Fruit fly (Drosophila melanogaster) whole organism, prepupa: Measurements from ENCODE around the gene Acbp1.

Source experiments
- Blimp-1 ChIP-seq: fragments of 200-800 bp; sonication (Bioruptor generic); optimal IDR thresholded peaks from 3 replicates; lab custom pipeline; 2017; ENCODE audit warnings: missing biosample characterization, missing genetic modification characterization, mild to moderate bottlenecking, moderate library complexity, missing genetic modification reagents
- CG10631 ChIP-seq: fragments of 200-800 bp; sonication (Bioruptor generic); optimal IDR thresholded peaks from 2 replicates; lab custom pipeline; 2016; ENCODE audit warnings: missing biosample characterization, missing genetic modification characterization
- CG11294 ChIP-seq: fragments of 200-800 bp; sonication (Bioruptor generic); IDR thresholded peaks from 2 replicates; pipeline ENCODE4 v1.3.6; 2022; ENCODE audit warnings: missing biosample characterization, missing genetic modification characterization
- CG11762 ChIP-seq: fragments of 200-800 bp; sonication (Bioruptor generic); optimal IDR thresholded peaks from 3 replicates; lab custom pipeline; 2016; ENCODE audit warnings: missing biosample characterization, missing genetic modification characterization; ENCODE audit not compliant: insufficient read depth
- CG11902 ChIP-seq: fragments of 200-800 bp; sonication (Bioruptor generic); optimal IDR thresholded peaks from 3 replicates; lab custom pipeline; 2016; ENCODE audit warnings: missing biosample characterization, missing genetic modification characterization
- CG15336 ChIP-seq: fragments of 200-800 bp; sonication (Bioruptor generic); IDR thresholded peaks from 2 replicates; pipeline ENCODE4 v1.3.6; 2022; ENCODE audit warnings: missing biosample characterization, missing genetic modification characterization
- CG16779 ChIP-seq: fragments of 200-800 bp; sonication (Bioruptor generic); optimal IDR thresholded peaks from 3 replicates; lab custom pipeline; 2017; ENCODE audit warnings: missing biosample characterization, mild to moderate bottlenecking, missing genetic modification characterization
- CG31627 ChIP-seq: fragments of 200-800 bp; sonication (Bioruptor generic); optimal IDR thresholded peaks from 3 replicates; lab custom pipeline; 2016; ENCODE audit warnings: missing biosample characterization, missing genetic modification characterization
- CG32006 ChIP-seq: fragments of 200-800 bp; sonication (Bioruptor generic); optimal IDR thresholded peaks from 3 replicates; lab custom pipeline; 2017; ENCODE audit warnings: missing biosample characterization, mild to moderate bottlenecking, missing genetic modification characterization
- CG34406 ChIP-seq: fragments of 200-800 bp; sonication (Bioruptor generic); optimal IDR thresholded peaks from 3 replicates; lab custom pipeline; 2016; ENCODE audit warnings: missing biosample characterization, missing genetic modification characterization
- CG6163 ChIP-seq: fragments of 200-800 bp; sonication (Bioruptor generic); IDR thresholded peaks from 3 replicates; pipeline ENCODE4 v1.3.6; 2022; ENCODE audit warnings: missing biosample characterization, missing genetic modification characterization
- CG6276 ChIP-seq: fragments of 200-800 bp; sonication (Bioruptor generic); optimal IDR thresholded peaks from 2 replicates; lab custom pipeline; 2017; ENCODE audit warnings: missing biosample characterization, mild to moderate bottlenecking, missing genetic modification characterization
- CG6792 ChIP-seq: fragments of 200-800 bp; sonication (Bioruptor generic); optimal IDR thresholded peaks from 3 replicates; lab custom pipeline; 2016; ENCODE audit warnings: missing biosample characterization, missing genetic modification characterization
- CG6854 ChIP-seq: fragments of 200-800 bp; sonication (Bioruptor generic); optimal IDR thresholded peaks from 2 replicates; lab custom pipeline; 2017; ENCODE audit warnings: missing biosample characterization, mild to moderate bottlenecking, missing genetic modification characterization
- CG7368 ChIP-seq: fragments of 200-800 bp; sonication (Bioruptor generic); optimal IDR thresholded peaks from 3 replicates; lab custom pipeline; 2016; ENCODE audit warnings: missing biosample characterization, missing genetic modification characterization
- CG8119 ChIP-seq: fragments of 200-800 bp; sonication (Bioruptor generic); IDR thresholded peaks from 3 replicates; pipeline ENCODE4 v1.3.6; 2022; ENCODE audit warnings: missing biosample characterization, missing genetic modification characterization
- Eip75B ChIP-seq: fragments of 200-800 bp; sonication (Bioruptor generic); optimal IDR thresholded peaks from 3 replicates; lab custom pipeline; 2016; ENCODE audit warnings: missing biosample characterization, missing genetic modification characterization
- Eip78C ChIP-seq: fragments of 200-800 bp; sonication (Bioruptor generic); peaks from one replicate; lab custom pipeline; 2016; ENCODE audit warnings: missing biosample characterization, missing genetic modification characterization
- Ets21C ChIP-seq: fragments of 200-800 bp; sonication (Bioruptor generic); optimal IDR thresholded peaks from 3 replicates; lab custom pipeline; 2016; ENCODE audit warnings: missing biosample characterization, missing genetic modification characterization
- Ets96B ChIP-seq: fragments of 200-800 bp; optimal IDR thresholded peaks from 2 replicates; lab custom pipeline; 2019; ENCODE audit warnings: missing biosample characterization, mild to moderate bottlenecking, missing genetic modification characterization, moderate library complexity
- Hr39 ChIP-seq: fragments of 200-800 bp; sonication (Bioruptor generic); optimal IDR thresholded peaks from 2 replicates; lab custom pipeline; 2016; ENCODE audit warnings: missing biosample characterization, missing genetic modification characterization
- Hr4 ChIP-seq: fragments of 200-800 bp; sonication (Bioruptor generic); optimal IDR thresholded peaks from 3 replicates; lab custom pipeline; 2016; ENCODE audit warnings: missing biosample characterization, missing genetic modification characterization
- Lpt ChIP-seq: fragments of 200-800 bp; sonication (Bioruptor generic); optimal IDR thresholded peaks from 3 replicates; lab custom pipeline; 2016; ENCODE audit warnings: missing biosample characterization, missing genetic modification characterization
- Smox ChIP-seq: fragments of 200-800 bp; sonication (Bioruptor generic); optimal IDR thresholded peaks from 3 replicates; lab custom pipeline; 2016; ENCODE audit warnings: missing biosample characterization, missing genetic modification characterization
- Sox102F ChIP-seq: fragments of 200-800 bp; sonication (Bioruptor generic); optimal IDR thresholded peaks from 2 replicates; lab custom pipeline; 2016; ENCODE audit warnings: missing biosample characterization, mild to moderate bottlenecking, missing genetic modification characterization
- Sox14 ChIP-seq: fragments of 200-800 bp; sonication (Bioruptor generic); optimal IDR thresholded peaks from 3 replicates; lab custom pipeline; 2016; ENCODE audit warnings: missing biosample characterization, missing genetic modification characterization
- Sox15 ChIP-seq: fragments of 200-800 bp; sonication (Bioruptor generic); optimal IDR thresholded peaks from 3 replicates; lab custom pipeline; 2016; ENCODE audit warnings: missing biosample characterization, missing genetic modification characterization
- acj6 ChIP-seq: fragments of 200-800 bp; sonication (Bioruptor generic); optimal IDR thresholded peaks from 3 replicates; lab custom pipeline; 2016; ENCODE audit warnings: missing biosample characterization, missing genetic modification characterization
- dac ChIP-seq: fragments of 200-800 bp; sonication (Bioruptor generic); optimal IDR thresholded peaks from 2 replicates; lab custom pipeline; 2017; ENCODE audit warnings: missing biosample characterization, mild to moderate bottlenecking, missing genetic modification characterization
- dsx ChIP-seq: fragments of 200-800 bp; optimal IDR thresholded peaks from 3 replicates; lab custom pipeline; 2019; ENCODE audit warnings: missing biosample characterization, mild to moderate bottlenecking, missing genetic modification characterization, moderate library complexity; ENCODE audit not compliant: poor library complexity, severe bottlenecking
- eg ChIP-seq: fragments of 200-800 bp; sonication (Bioruptor generic); IDR thresholded peaks from 3 replicates; pipeline ENCODE4 v1.3.6; 2022; ENCODE audit warnings: missing biosample characterization, missing genetic modification characterization
- fd59A ChIP-seq: fragments of 200-800 bp; sonication (Bioruptor generic); optimal IDR thresholded peaks from 2 replicates; lab custom pipeline; 2017; ENCODE audit warnings: missing biosample characterization, mild to moderate bottlenecking, missing genetic modification characterization, missing genetic modification reagents
- fkh ChIP-seq: fragments of 200-800 bp; sonication (Bioruptor generic); optimal IDR thresholded peaks from 3 replicates; lab custom pipeline; 2017; ENCODE audit warnings: missing biosample characterization, mild to moderate bottlenecking, missing genetic modification characterization, moderate library complexity
- lz ChIP-seq: fragments of 200-800 bp; sonication (Bioruptor generic); optimal IDR thresholded peaks from 3 replicates; lab custom pipeline; 2016; ENCODE audit warnings: missing biosample characterization, missing genetic modification characterization
- net ChIP-seq: fragments of 200-800 bp; sonication (Bioruptor generic); optimal IDR thresholded peaks from 3 replicates; lab custom pipeline; 2016; ENCODE audit warnings: missing biosample characterization, missing genetic modification characterization
- pdm3 ChIP-seq: fragments of 200-800 bp; sonication (Bioruptor generic); optimal IDR thresholded peaks from 3 replicates; lab custom pipeline; 2016; ENCODE audit warnings: missing biosample characterization, missing genetic modification characterization
- ss ChIP-seq, 2 experiments: fragments of 200-800 bp; sonication (Bioruptor generic); optimal IDR thresholded peaks; 2 replicates in 1 of 2; 3 replicates in 1 of 2; lab custom pipeline; 2017 to 2018; ENCODE audit warnings: mild to moderate bottlenecking in 2 of 2, missing biosample characterization in 2 of 2, missing genetic modification characterization in 2 of 2, moderate library complexity in 1 of 2
- topi ChIP-seq: fragments of 200-800 bp; sonication (Bioruptor generic); optimal IDR thresholded peaks from 3 replicates; lab custom pipeline; 2016; ENCODE audit warnings: missing biosample characterization, missing genetic modification characterization

Gene Acbp1

DNA sequence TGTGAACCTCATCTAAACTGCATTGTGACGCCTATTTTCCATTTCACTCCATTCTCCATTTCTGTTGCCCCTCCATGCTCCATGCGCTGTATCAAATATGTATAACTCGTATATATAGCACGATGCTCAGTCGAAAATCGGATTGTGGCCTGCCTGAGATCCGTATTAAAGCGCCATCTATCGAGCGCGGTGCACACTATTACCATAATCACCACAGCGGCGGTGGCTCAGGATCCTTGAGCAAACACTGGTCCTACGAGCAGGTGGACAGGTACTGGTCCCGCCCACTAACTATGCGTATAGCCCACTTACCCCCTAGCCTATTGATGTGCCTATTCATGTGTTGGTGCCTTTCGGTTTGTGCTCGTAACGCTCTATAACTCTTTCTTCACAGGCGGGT, 22.8 kb upstream of the Acbp1 start:
- no peak for TF ChIP-seq Hr39 (GFP tag; lab: Kevin White, UChicago)
- TF ChIP-seq CG11294 (GFP tag; lab: Robert Waterston, UW): no peak
- no peak for TF ChIP-seq Sox14
- TF ChIP-seq lz (GFP tag; lab: Kevin White, UChicago): no peak
- TF ChIP-seq CG8119 (GFP tag; lab: Robert Waterston, UW): no peak
- TF ChIP-seq dac (GFP tag; lab: Kevin White, UChicago): no peak

- TF ChIP-seq Eip75B: no peak
- no peak for TF ChIP-seq dsx
- no peak for TF ChIP-seq fd59A (GFP tag; lab: Kevin White, UChicago)
- no peak for TF ChIP-seq Sox102F (GFP tag; lab: Kevin White, UChicago)
- TF ChIP-seq CG7368: no peak
- TF ChIP-seq Blimp-1 (GFP tag; lab: Kevin White, UChicago): no peak
- TF ChIP-seq CG11762: no peak
- no peak for TF ChIP-seq CG11902 (GFP tag; lab: Kevin White, UChicago)
- no peak for TF ChIP-seq CG10631 (GFP tag; lab: Kevin White, UChicago)
- TF ChIP-seq Ets96B (tag; lab: Kevin White, UChicago): no peak
- no peak for TF ChIP-seq CG31627
- TF ChIP-seq CG15336 (GFP tag; lab: Robert Waterston, UW): peak; percentile 23; the same call in 1 of the 2 replicates
- TF ChIP-seq CG16779 (tag; lab: Kevin White, UChicago): no peak
- TF ChIP-seq ss (GFP tag; optimal IDR thresholded peaks at IDR 0.05; lab: Kevin White, UChicago): no peak
- TF ChIP-seq acj6 (GFP tag; lab: Kevin White, UChicago): no peak
- TF ChIP-seq CG6163 (GFP tag; lab: Robert Waterston, UW): 0 out of 3 replicates have a peak, but pooled peaks have one; percentile 44
- no peak for TF ChIP-seq Lpt (GFP tag; lab: Kevin White, UChicago)
- peak; percentile 24 for TF ChIP-seq Sox14
- no peak for TF ChIP-seq Hr4 (GFP tag; lab: Kevin White, UChicago)
- TF ChIP-seq Smox (GFP tag; lab: Kevin White, UChicago): no peak
Observed at dm6 chr2L:8171544-8171943, 9.3 kb upstream of the Acbp1 start.

- TF ChIP-seq CG6276 (GFP tag; lab: Kevin White, UChicago) (no peak), Ets21C (GFP tag; lab: Kevin White, UChicago) (no peak), lz (GFP tag; lab: Kevin White, UChicago) (no peak), CG6792 (GFP tag; lab: Kevin White, UChicago) (no peak), CG15336 (GFP tag; lab: Robert Waterston, UW) (no peak), Sox15 (GFP tag; lab: Kevin White, UChicago) (no peak), CG6854 (GFP tag; lab: Kevin White, UChicago) (no peak), topi (GFP tag; lab: Kevin White, UChicago) (no peak), fkh (no peak), Sox14 (no peak)
Observed at dm6 chr2L:8170600-8171182, 8.4 kb upstream of the Acbp1 start.

- TF ChIP-seq CG32006 (GFP tag; lab: Kevin White, UChicago) (peak; percentile 64), CG6276 (GFP tag; lab: Kevin White, UChicago) (no peak), pdm3 (peak; percentile 16), CG15336 (GFP tag; lab: Robert Waterston, UW) (peak; percentile 47), CG6163 (GFP tag; lab: Robert Waterston, UW) (0 out of 3 replicates have a peak, but pooled peaks have one; percentile 35), CG8119 (GFP tag; lab: Robert Waterston, UW) (peak; percentile 38; the same call in 2 of the 3 replicates), eg (GFP tag; lab: Robert Waterston, UW) (peak; percentile 49; the same call in 2 of the 3 replicates), net (GFP tag; lab: Kevin White, UChicago) (peak; percentile 40), Hr4 (GFP tag; lab: Kevin White, UChicago) (peak; percentile 53), CG34406 (no peak), Eip78C (GFP tag; lab: Kevin White, UChicago) (peak; percentile 56)
Observed at dm6 chr2L:8168075-8168474, 5.8 kb upstream of the Acbp1 start.
